Worm (Caenorhabditis elegans) whole organism, midembryonic: ENCODE results near the gene CC8.2.

ENCODE experiments used
- T22C8.4 ChIP-seq: fragments of 200-800 bp; sonication (Bioruptor generic); IDR thresholded peaks from 2 replicates; pipeline ENCODE4 v1.3.6; 2022; ENCODE audit warnings: missing genetic modification characterization, missing compliant biosample characterization
- cog-1 ChIP-seq: sonication (generic microtip); optimal IDR thresholded peaks from 2 replicates; lab custom pipeline; 2016; ENCODE audit warnings: missing genetic modification characterization, missing compliant biosample characterization
- flt-1 ChIP-seq: fragments of 200-800 bp; sonication (Bioruptor generic); IDR thresholded peaks from 2 replicates; pipeline ENCODE4 v1.3.6; 2022; ENCODE audit warnings: missing genetic modification characterization, missing compliant biosample characterization
- klf-2 ChIP-seq: fragments of 200-800 bp; sonication (Bioruptor generic); conservative IDR thresholded peaks from 2 replicates; pipeline ENCODE4 v1.3.6; 2022; ENCODE audit warnings: missing genetic modification reagents, missing genetic modification characterization, missing compliant biosample characterization
- med-1 ChIP-seq: sonication (generic microtip); optimal IDR thresholded peaks from 2 replicates; lab custom pipeline; 2017; ENCODE audit warnings: missing genetic modification characterization, mild to moderate bottlenecking, missing compliant biosample characterization, antibody characterized with exemption, missing genetic modification reagents; ENCODE audit not compliant: insufficient read depth
- ref-1 ChIP-seq: fragments of 200-800 bp; sonication (Bioruptor generic); conservative IDR thresholded peaks from 2 replicates; pipeline ENCODE4 v1.3.6; 2022; ENCODE audit warnings: missing genetic modification reagents, missing genetic modification characterization, missing compliant biosample characterization
- tab-1 ChIP-seq: fragments of 200-800 bp; sonication (Bioruptor generic); IDR thresholded peaks from 2 replicates; pipeline ENCODE4 v1.3.6; 2022; ENCODE audit warnings: missing genetic modification characterization, missing compliant biosample characterization
- ztf-23 ChIP-seq: fragments of 200-800 bp; sonication (Bioruptor generic); IDR thresholded peaks from 2 replicates; pipeline ENCODE4 v1.3.6; 2022; ENCODE audit warnings: missing genetic modification reagents, missing genetic modification characterization, missing compliant biosample characterization
- ztf-29 ChIP-seq: fragments of 200-800 bp; sonication (Bioruptor generic); IDR thresholded peaks from 2 replicates; pipeline ENCODE4 v1.3.6; 2022; ENCODE audit warnings: missing genetic modification reagents, missing genetic modification characterization, missing compliant biosample characterization

The CC8.2 gene

ce11 chrIV:3648634-3649240 is at the start of gene CC8.2:
Gene CC8.2 (minus strand): TSS chrIV:3648684.
- 0 out of 2 replicates have a peak, but pooled peaks have one; percentile 27 for TF ChIP-seq ztf-23 (GFP tag; lab: Robert Waterston, UW)
- no peak for TF ChIP-seq klf-2

DNA sequence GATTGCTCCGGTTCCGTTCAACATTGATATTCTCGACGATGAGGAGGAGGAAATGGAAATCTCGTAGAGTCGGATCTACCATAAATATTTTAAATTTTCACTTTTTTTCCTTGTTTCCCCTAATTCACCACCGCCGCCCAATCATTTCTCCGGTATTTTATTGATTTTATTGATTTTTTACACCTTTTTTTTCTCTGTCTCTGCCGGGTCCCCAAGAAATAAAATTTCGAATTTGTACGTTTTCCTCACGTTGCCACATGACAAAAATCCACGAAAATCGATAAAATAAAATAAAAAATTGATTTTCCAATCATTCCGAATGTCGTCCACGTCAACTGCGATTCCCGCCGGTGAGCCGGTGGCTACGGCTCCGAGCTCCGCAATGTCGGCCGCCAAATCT is 49.7 kb upstream of the CC8.2 start, which contains the start of gene Y37E11AL.2:
Y37E11AL.2 (plus strand) TSS at position 301 of the 400 bp plus-strand sequence.
- TF ChIP-seq ztf-23 (GFP tag; lab: Robert Waterston, UW) (no peak), T22C8.4 (GFP tag; lab: Robert Waterston, UW) (peak; percentile 20; the same call in 1 of the 2 replicates), ztf-29 (GFP tag; lab: Robert Waterston, UW) (no peak)

- TF ChIP-seq flt-1 (GFP tag; lab: Robert Waterston, UW) (0 out of 2 replicates have a peak, but pooled peaks have one; percentile 18), T22C8.4 (GFP tag; lab: Robert Waterston, UW) (no peak; the same call in 1 of the 2 replicates)
Observed at ce11 chrIV:3694638-3695037, 46.2 kb upstream of the CC8.2 start, which contains the start of the genes taf-6.2 and Y37E11AL.3. Gene taf-6.2 (minus strand): TSS chrIV:3694733. Gene Y37E11AL.3 (plus strand): TSS chrIV:3694935.

- TF ChIP-seq ztf-23 (GFP tag; lab: Robert Waterston, UW) = no peak
- no peak for TF ChIP-seq klf-2
- no peak for TF ChIP-seq ref-1 (GFP tag; lab: Robert Waterston, UW)
- no peak for TF ChIP-seq med-1
- TF ChIP-seq tab-1 (GFP tag; lab: Robert Waterston, UW) = no peak
- no peak for TF ChIP-seq cog-1 (tag; lab: Kevin White, UChicago)
- TF ChIP-seq flt-1 (GFP tag; lab: Robert Waterston, UW) = no peak
- no peak for TF ChIP-seq ztf-29 (GFP tag; lab: Robert Waterston, UW)
- no peak for TF ChIP-seq T22C8.4 (GFP tag; lab: Robert Waterston, UW)
Observed at ce11 chrIV:3688050-3688449, 39.6 kb upstream of the CC8.2 start.

DNA sequence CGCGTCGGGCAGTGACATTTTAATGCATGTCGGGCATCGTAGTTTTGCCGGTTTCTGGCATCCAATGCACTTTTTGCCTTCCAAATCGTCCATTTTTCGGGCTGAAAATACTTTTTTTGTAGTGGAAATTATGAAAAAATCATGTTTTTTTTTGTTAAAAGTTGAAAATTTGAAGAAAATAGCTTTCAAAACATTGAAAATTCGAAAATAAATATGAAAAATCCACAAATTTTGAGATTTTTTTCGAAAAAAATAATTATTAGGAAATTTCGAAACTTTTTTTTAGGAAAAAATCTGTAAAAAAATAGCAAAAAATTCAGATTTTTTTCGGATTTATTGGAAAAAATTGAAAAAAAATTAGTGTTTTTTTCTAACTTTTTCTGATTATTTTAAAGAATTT is 38.3 kb upstream of the CC8.2 start, which contains the start of gene map-1:
map-1 (minus strand) TSS at position 101 of the 400 bp plus-strand sequence.
- no peak for TF ChIP-seq cog-1 (tag; lab: Kevin White, UChicago)
- no peak for TF ChIP-seq tab-1 (GFP tag; lab: Robert Waterston, UW)
- no peak for TF ChIP-seq med-1
- no peak for TF ChIP-seq ref-1 (GFP tag; lab: Robert Waterston, UW)
- no peak for TF ChIP-seq ztf-23 (GFP tag; lab: Robert Waterston, UW)
- no peak for TF ChIP-seq klf-2
- no peak for TF ChIP-seq flt-1 (GFP tag; lab: Robert Waterston, UW)
- no peak for TF ChIP-seq ztf-29 (GFP tag; lab: Robert Waterston, UW)
- TF ChIP-seq T22C8.4 (GFP tag; lab: Robert Waterston, UW) = no peak

- TF ChIP-seq med-1 (no peak), tab-1 (GFP tag; lab: Robert Waterston, UW) (no peak), T22C8.4 (GFP tag; lab: Robert Waterston, UW) (no peak), ref-1 (GFP tag; lab: Robert Waterston, UW) (no peak), cog-1 (tag; lab: Kevin White, UChicago) (no peak), klf-2 (no peak), ztf-23 (GFP tag; lab: Robert Waterston, UW) (no peak), ztf-29 (GFP tag; lab: Robert Waterston, UW) (no peak), flt-1 (GFP tag; lab: Robert Waterston, UW) (no peak)
Observed at ce11 chrIV:3686260-3686659, 37.8 kb upstream of the CC8.2 start.

- TF ChIP-seq flt-1 (GFP tag; lab: Robert Waterston, UW) = no peak
- no peak for TF ChIP-seq med-1
- no peak for TF ChIP-seq klf-2
- no peak for TF ChIP-seq cog-1 (tag; lab: Kevin White, UChicago)
- TF ChIP-seq tab-1 (GFP tag; lab: Robert Waterston, UW) = no peak
- TF ChIP-seq ztf-23 (GFP tag; lab: Robert Waterston, UW) = no peak
- TF ChIP-seq ref-1 (GFP tag; lab: Robert Waterston, UW) = no peak
- no peak for TF ChIP-seq T22C8.4 (GFP tag; lab: Robert Waterston, UW)
- no peak for TF ChIP-seq ztf-29 (GFP tag; lab: Robert Waterston, UW)
Observed at ce11 chrIV:3681763-3682162, 33.3 kb upstream of the CC8.2 start.

- TF ChIP-seq klf-2 (no peak), ztf-29 (GFP tag; lab: Robert Waterston, UW) (no peak), ref-1 (GFP tag; lab: Robert Waterston, UW) (no peak), ztf-23 (GFP tag; lab: Robert Waterston, UW) (no peak), T22C8.4 (GFP tag; lab: Robert Waterston, UW) (no peak), med-1 (no peak)
Observed at ce11 chrIV:3668603-3669002, 20.1 kb upstream of the CC8.2 start, which contains the start of gene fmil-1. Gene fmil-1 (minus strand): TSS chrIV:3668703.

DNA sequence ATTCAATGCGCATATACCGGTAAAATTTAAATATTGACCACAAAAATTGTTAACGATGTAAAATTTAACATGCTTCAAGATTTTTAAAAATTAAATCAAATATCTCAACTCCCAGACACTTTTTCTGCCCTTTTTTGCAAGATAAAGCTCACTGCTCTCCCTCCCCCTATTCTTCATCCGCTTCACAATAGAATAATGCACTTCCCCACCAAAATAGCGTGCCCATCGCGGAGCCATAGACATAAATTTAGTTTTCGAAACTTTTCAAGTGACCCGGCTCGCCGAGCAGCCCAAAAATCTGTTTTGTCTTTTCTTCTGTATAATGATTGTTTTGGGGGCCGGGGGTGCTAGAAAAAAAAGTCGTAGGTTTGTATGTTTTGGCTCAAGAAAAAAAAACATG is 19.3 kb upstream of the CC8.2 start:
- TF ChIP-seq ref-1 (GFP tag; lab: Robert Waterston, UW) = no peak
- TF ChIP-seq med-1 = no peak
- no peak for TF ChIP-seq ztf-23 (GFP tag; lab: Robert Waterston, UW)
- TF ChIP-seq tab-1 (GFP tag; lab: Robert Waterston, UW) = no peak
- TF ChIP-seq cog-1 (tag; lab: Kevin White, UChicago) = no peak
- no peak for TF ChIP-seq T22C8.4 (GFP tag; lab: Robert Waterston, UW)
- no peak for TF ChIP-seq flt-1 (GFP tag; lab: Robert Waterston, UW)
- no peak for TF ChIP-seq klf-2
- TF ChIP-seq ztf-29 (GFP tag; lab: Robert Waterston, UW) = no peak

DNA sequence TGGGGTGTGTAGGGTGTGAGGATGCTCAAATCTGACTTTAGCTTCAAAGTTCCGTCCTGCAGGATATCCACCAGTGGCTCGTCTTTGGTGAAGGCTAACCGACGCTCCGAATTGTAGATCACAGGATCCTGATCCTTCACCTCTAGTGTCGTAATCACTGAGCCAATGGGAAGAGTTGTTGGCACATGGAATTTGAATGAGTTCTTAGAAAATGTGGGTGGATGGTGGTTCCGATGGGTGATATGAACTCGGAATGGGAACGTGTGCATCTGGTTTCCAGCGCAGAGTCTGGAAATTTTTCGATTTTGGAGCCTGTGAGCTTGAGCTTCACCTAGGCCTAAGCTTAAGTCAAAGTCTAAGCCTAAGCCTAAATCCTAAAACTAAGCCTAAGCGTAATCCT is 18.1 kb upstream of the CC8.2 start:
- no peak for TF ChIP-seq klf-2
- no peak for TF ChIP-seq T22C8.4 (GFP tag; lab: Robert Waterston, UW)
- no peak for TF ChIP-seq cog-1 (tag; lab: Kevin White, UChicago)
